Fruit fly (Drosophila melanogaster) whole organism, embryonic: ENCODE data around the gene Bet3.

ENCODE experiments used
- CG10543 ChIP-seq: fragments of 200-800 bp; sonication (Bioruptor generic); optimal IDR thresholded peaks from 3 replicates; lab custom pipeline; 2017; ENCODE audit warnings: missing biosample characterization, mild to moderate bottlenecking, missing genetic modification characterization, moderate library complexity
- CG12391 ChIP-seq: fragments of 200-800 bp; sonication (Bioruptor generic); optimal IDR thresholded peaks from 3 replicates; lab custom pipeline; 2018; ENCODE audit warnings: missing biosample characterization, mild to moderate bottlenecking, missing genetic modification characterization, moderate library complexity
- CG12659 ChIP-seq: fragments of 200-800 bp; sonication (Bioruptor generic); optimal IDR thresholded peaks from 3 replicates; lab custom pipeline; 2017; ENCODE audit warnings: mild to moderate bottlenecking, missing biosample characterization, missing genetic modification reagents, missing genetic modification characterization
- CG12942 ChIP-seq: fragments of 200-800 bp; sonication (Bioruptor generic); optimal IDR thresholded peaks from 3 replicates; lab custom pipeline; 2016; ENCODE audit warnings: missing biosample characterization, missing genetic modification characterization
- CG13296 ChIP-seq: fragments of 200-800 bp; sonication (Bioruptor generic); optimal IDR thresholded peaks from 3 replicates; lab custom pipeline; 2018; ENCODE audit warnings: missing biosample characterization, mild to moderate bottlenecking, missing genetic modification characterization
- CG13624 ChIP-seq: fragments of 200-800 bp; sonication (Bioruptor generic); optimal IDR thresholded peaks from 2 replicates; lab custom pipeline; 2016; ENCODE audit warnings: missing biosample characterization, missing genetic modification characterization
- CG14050 ChIP-seq: fragments of 200-800 bp; sonication (Bioruptor generic); IDR thresholded peaks from 3 replicates; pipeline ENCODE4 v1.3.6; 2022; ENCODE audit warnings: missing biosample characterization, missing genetic modification characterization
- CG14667 ChIP-seq: fragments of 200-800 bp; sonication (Bioruptor generic); IDR thresholded peaks from 2 replicates; pipeline ENCODE4 v1.3.6; 2022; ENCODE audit warnings: missing biosample characterization, missing genetic modification characterization
- CG18764 ChIP-seq: fragments of 200-800 bp; sonication (Bioruptor generic); optimal IDR thresholded peaks from 3 replicates; lab custom pipeline; 2016; ENCODE audit warnings: missing biosample characterization, missing genetic modification characterization
- CG2129 ChIP-seq: fragments of 200-800 bp; sonication (Bioruptor generic); IDR thresholded peaks from 2 replicates; pipeline ENCODE4 v1.3.6; 2022; ENCODE audit warnings: missing biosample characterization, missing genetic modification characterization; ENCODE audit not compliant: partially characterized antibody
- CG2678 ChIP-seq: fragments of 200-800 bp; sonication (Bioruptor generic); optimal IDR thresholded peaks from 3 replicates; lab custom pipeline; 2019; ENCODE audit warnings: missing biosample characterization, mild to moderate bottlenecking, missing genetic modification characterization, moderate library complexity
- CG5180 ChIP-seq: fragments of 200-800 bp; sonication (Bioruptor generic); optimal IDR thresholded peaks from 3 replicates; lab custom pipeline; 2017; ENCODE audit warnings: missing biosample characterization, missing genetic modification characterization, mild to moderate bottlenecking, moderate library complexity, missing genetic modification reagents
- CG6791 ChIP-seq: fragments of 200-800 bp; sonication (Bioruptor generic); IDR thresholded peaks from 3 replicates; pipeline ENCODE4 v1.3.6; 2022; ENCODE audit warnings: missing biosample characterization, missing genetic modification characterization; ENCODE audit not compliant: partially characterized antibody
- CG6813 ChIP-seq: fragments of 200-800 bp; sonication (Bioruptor generic); optimal IDR thresholded peaks from 2 replicates; lab custom pipeline; 2017; ENCODE audit warnings: missing biosample characterization, missing genetic modification characterization, mild to moderate bottlenecking, moderate library complexity, missing genetic modification reagents
- CG7928 ChIP-seq: fragments of 200-800 bp; sonication (Bioruptor generic); optimal IDR thresholded peaks from 2 replicates; lab custom pipeline; 2017; ENCODE audit warnings: missing biosample characterization, mild to moderate bottlenecking, missing genetic modification characterization
- CG7987 ChIP-seq: fragments of 200-800 bp; sonication (Bioruptor generic); optimal IDR thresholded peaks from 2 replicates; lab custom pipeline; 2018; ENCODE audit warnings: missing biosample characterization, mild to moderate bottlenecking, missing genetic modification characterization, moderate library complexity
- CG9727 ChIP-seq: fragments of 200-800 bp; sonication (Bioruptor generic); optimal IDR thresholded peaks from 3 replicates; lab custom pipeline; 2017; ENCODE audit warnings: missing biosample characterization, mild to moderate bottlenecking, missing genetic modification characterization
- Chrac-16 ChIP-seq: fragments of 200-800 bp; sonication (Bioruptor generic); optimal IDR thresholded peaks from 3 replicates; lab custom pipeline; 2016; ENCODE audit warnings: missing biosample characterization, missing genetic modification characterization
- D ChIP-seq, 2 experiments: fragments of 200-800 bp in 1 of 2; fragments of >200 bp in 1 of 2; sonication (Bioruptor generic) in 1 of 2; optimal IDR thresholded peaks; 2 replicates in 1 of 2; 3 replicates in 1 of 2; lab custom pipeline; 2017; ENCODE audit warnings: mild to moderate bottlenecking in 1 of 2, missing biosample characterization in 1 of 2, missing genetic modification characterization in 1 of 2, missing genetic modification reagents in 1 of 2
- Dref ChIP-seq: fragments of 200-800 bp; sonication (Bioruptor generic); IDR thresholded peaks from 2 replicates; pipeline ENCODE4 v1.3.6; 2022; ENCODE audit warnings: missing biosample characterization, missing genetic modification characterization
- Eip74EF ChIP-seq, 2 experiments: fragments of 200-800 bp in 1 of 2; fragments of >200 bp in 1 of 2; sonication (Bioruptor generic) in 1 of 2; optimal IDR thresholded peaks; 2 replicates each; lab custom pipeline; 2017 to 2019; ENCODE audit warnings: missing biosample characterization in 2 of 2, missing genetic modification characterization in 2 of 2, mild to moderate bottlenecking in 1 of 2, moderate library complexity in 1 of 2
- Elba2 ChIP-seq: fragments of 200-800 bp; sonication (Bioruptor generic); optimal IDR thresholded peaks from 3 replicates; lab custom pipeline; 2016; ENCODE audit warnings: missing biosample characterization, missing genetic modification characterization
- Ets65A ChIP-seq: fragments of 200-800 bp; sonication (Bioruptor generic); peaks from one replicate; lab custom pipeline; 2016; ENCODE audit warnings: missing biosample characterization, missing genetic modification characterization
- Gug ChIP-seq: fragments of 200-800 bp; sonication (Bioruptor generic); IDR thresholded peaks from 4 replicates; pipeline ENCODE4 v1.3.6; 2022; ENCODE audit warnings: missing biosample characterization, missing genetic modification characterization
- HmgD ChIP-seq: fragments of 200-800 bp; sonication (Bioruptor generic); optimal IDR thresholded peaks from 3 replicates; lab custom pipeline; 2016; ENCODE audit warnings: missing biosample characterization, missing genetic modification characterization
- Mad ChIP-seq: fragments of 200-800 bp; sonication (Bioruptor generic); optimal IDR thresholded peaks from 2 replicates; lab custom pipeline; 2016; ENCODE audit warnings: missing biosample characterization, missing genetic modification characterization
- Oli ChIP-seq: fragments of 200-800 bp; sonication (Bioruptor generic); optimal IDR thresholded peaks from 2 replicates; lab custom pipeline; 2018; ENCODE audit warnings: missing biosample characterization, mild to moderate bottlenecking, missing genetic modification characterization, moderate library complexity
- abd-A ChIP-seq: fragments of 200-800 bp; sonication (Bioruptor generic); optimal IDR thresholded peaks from 3 replicates; lab custom pipeline; 2019; ENCODE audit warnings: missing biosample characterization, mild to moderate bottlenecking, missing genetic modification characterization, moderate library complexity
- bab2 ChIP-seq: fragments of 200-800 bp; sonication (Bioruptor generic); optimal IDR thresholded peaks from 2 replicates; lab custom pipeline; 2016; ENCODE audit warnings: missing biosample characterization, missing genetic modification characterization
- bigmax ChIP-seq: fragments of 200-800 bp; sonication (Bioruptor generic); optimal IDR thresholded peaks from 2 replicates; lab custom pipeline; 2018; ENCODE audit warnings: missing biosample characterization, mild to moderate bottlenecking, missing genetic modification characterization
- cg ChIP-seq: fragments of 200-800 bp; sonication (Bioruptor generic); optimal IDR thresholded peaks from 3 replicates; lab custom pipeline; 2019; ENCODE audit warnings: missing biosample characterization, mild to moderate bottlenecking, missing genetic modification characterization, moderate library complexity
- chinmo ChIP-seq: fragments of 200-800 bp; sonication (Bioruptor generic); IDR thresholded peaks from 4 replicates; pipeline ENCODE4 v1.3.6; 2022; ENCODE audit warnings: missing biosample characterization, missing genetic modification characterization; ENCODE audit not compliant: partially characterized antibody
- da ChIP-seq: fragments of 200-800 bp; sonication (Bioruptor generic); optimal IDR thresholded peaks from 2 replicates; lab custom pipeline; 2016; ENCODE audit warnings: missing biosample characterization, missing genetic modification characterization
- disco-r ChIP-seq: fragments of 200-800 bp; sonication (Bioruptor generic); optimal IDR thresholded peaks from 2 replicates; lab custom pipeline; 2016; ENCODE audit warnings: missing biosample characterization, missing genetic modification characterization
- ftz-f1 ChIP-seq: fragments of 200-800 bp; sonication (Bioruptor generic); optimal IDR thresholded peaks from 2 replicates; lab custom pipeline; 2016; ENCODE audit warnings: missing biosample characterization, missing genetic modification characterization
- gce ChIP-seq: fragments of 200-800 bp; sonication (Bioruptor generic); IDR thresholded peaks from 3 replicates; pipeline ENCODE4 v1.3.6; 2022; ENCODE audit warnings: missing biosample characterization, missing genetic modification characterization
- gcm2 ChIP-seq: fragments of 200-800 bp; sonication (Bioruptor generic); optimal IDR thresholded peaks from 2 replicates; lab custom pipeline; 2016; ENCODE audit warnings: missing biosample characterization, missing genetic modification characterization
- h ChIP-seq: fragments of >200 bp; optimal IDR thresholded peaks from 2 replicates; lab custom pipeline; 2017
- hbn ChIP-seq: fragments of 200-800 bp; sonication (Bioruptor generic); IDR thresholded peaks from 2 replicates; pipeline ENCODE4 v1.3.6; 2022; ENCODE audit warnings: missing biosample characterization, missing genetic modification characterization; ENCODE audit not compliant: partially characterized antibody
- ken ChIP-seq: fragments of 200-800 bp; sonication (Bioruptor generic); IDR thresholded peaks from 3 replicates; pipeline ENCODE4 v1.3.6; 2022; ENCODE audit warnings: missing biosample characterization, missing genetic modification characterization
- lilli ChIP-seq: fragments of 200-800 bp; sonication (Bioruptor generic); optimal IDR thresholded peaks from 3 replicates; lab custom pipeline; 2016; ENCODE audit warnings: missing biosample characterization, missing genetic modification characterization
- odd ChIP-seq: fragments of 200-800 bp; sonication (Bioruptor generic); optimal IDR thresholded peaks from 2 replicates; lab custom pipeline; 2017; ENCODE audit warnings: missing biosample characterization, mild to moderate bottlenecking, missing genetic modification characterization
- onecut ChIP-seq: fragments of 200-800 bp; sonication (Bioruptor generic); IDR thresholded peaks from 2 replicates; pipeline ENCODE4 v1.3.6; 2022; ENCODE audit warnings: missing biosample characterization, missing genetic modification characterization
- pan ChIP-seq, 4 experiments: fragments of >200 bp in 3 of 4; fragments of 200-800 bp in 1 of 4; sonication (Bioruptor generic) in 1 of 4; optimal IDR thresholded peaks in 3 of 4; IDR thresholded peaks in 1 of 4; 2 replicates each; pipeline versions ENCODE4 v1.3.6 to Lab custom; 2017 to 2022; ENCODE audit warnings: missing biosample characterization in 2 of 4, missing genetic modification characterization in 2 of 4, mixed read lengths in 1 of 4
- pb ChIP-seq: fragments of 200-800 bp; sonication (Bioruptor generic); optimal IDR thresholded peaks from 3 replicates; lab custom pipeline; 2016; ENCODE audit warnings: missing biosample characterization, missing genetic modification characterization
- pita ChIP-seq: fragments of 200-800 bp; sonication (Bioruptor generic); optimal IDR thresholded peaks from 2 replicates; lab custom pipeline; 2017; ENCODE audit warnings: missing biosample characterization, mild to moderate bottlenecking, missing genetic modification characterization
- ssp ChIP-seq: fragments of 200-800 bp; sonication (Bioruptor generic); IDR thresholded peaks from 2 replicates; pipeline ENCODE4 v1.3.6; 2022; ENCODE audit warnings: missing biosample characterization, missing genetic modification characterization
- zfh1 ChIP-seq: fragments of 200-800 bp; sonication (Bioruptor generic); IDR thresholded peaks from 3 replicates; pipeline ENCODE4 v1.3.6; 2022; ENCODE audit warnings: missing biosample characterization, missing genetic modification characterization

The Bet3 gene

DNA sequence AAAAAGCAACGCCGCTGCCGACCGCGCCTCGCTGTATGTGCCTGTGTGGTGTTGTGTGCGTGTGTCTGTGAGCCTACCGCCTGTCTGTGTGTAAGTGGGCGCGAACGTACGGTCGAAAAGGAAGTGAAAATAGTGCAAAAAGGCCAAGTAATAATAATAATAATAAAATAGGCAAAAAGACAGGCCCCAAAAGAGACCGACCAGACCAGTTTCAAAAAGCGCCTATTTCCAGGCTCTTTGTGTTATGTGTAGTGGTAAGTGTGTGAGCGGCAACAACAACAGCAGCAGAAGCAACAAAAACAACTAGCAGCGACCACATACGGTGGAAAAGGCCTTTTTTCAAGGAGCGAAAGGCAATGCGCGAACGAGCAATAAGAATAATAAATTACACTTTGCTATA lies 20.7 kb upstream of the Bet3 start (continued):
- no peak for TF ChIP-seq CG6813 (GFP tag; lab: Kevin White, UChicago)
- no peak for TF ChIP-seq HmgD (GFP tag; lab: Kevin White, UChicago)
- no peak for TF ChIP-seq Oli (tag; lab: Kevin White, UChicago)
- TF ChIP-seq CG18764 (GFP tag; lab: Kevin White, UChicago): no peak
- TF ChIP-seq Elba2: peak; percentile 49
- no peak for TF ChIP-seq disco-r
- no peak for TF ChIP-seq ftz-f1
- TF ChIP-seq CG12391 (tag; lab: Kevin White, UChicago): no peak
- no peak for TF ChIP-seq ken (GFP tag; lab: Robert Waterston, UW)
- no peak for TF ChIP-seq CG7928
- TF ChIP-seq cg (GFP tag; lab: Kevin White, UChicago): peak; percentile 86
- TF ChIP-seq odd (GFP tag; lab: Kevin White, UChicago): no peak
- no peak for TF ChIP-seq onecut
- TF ChIP-seq zfh1 (GFP tag; lab: Robert Waterston, UW): no peak
- TF ChIP-seq CG12942 (GFP tag; lab: Kevin White, UChicago): no peak
- TF ChIP-seq CG13296 (GFP tag; lab: Kevin White, UChicago): no peak
- TF ChIP-seq pita (GFP tag; lab: Kevin White, UChicago): no peak
- no peak for TF ChIP-seq pb (GFP tag; lab: Kevin White, UChicago)
- 0 out of 4 replicates have a peak, but pooled peaks have one; percentile 49 for TF ChIP-seq chinmo (GFP tag; lab: Robert Waterston, UW)
- TF ChIP-seq CG2678 (tag; lab: Kevin White, UChicago): no peak
- no peak for TF ChIP-seq ssp (GFP tag; lab: Robert Waterston, UW)
- TF ChIP-seq hbn: no peak
- no peak for TF ChIP-seq Gug
- TF ChIP-seq Mad (GFP tag; lab: Kevin White, UChicago): no peak
- no peak for TF ChIP-seq CG2129 (GFP tag; lab: Robert Waterston, UW)

DNA sequence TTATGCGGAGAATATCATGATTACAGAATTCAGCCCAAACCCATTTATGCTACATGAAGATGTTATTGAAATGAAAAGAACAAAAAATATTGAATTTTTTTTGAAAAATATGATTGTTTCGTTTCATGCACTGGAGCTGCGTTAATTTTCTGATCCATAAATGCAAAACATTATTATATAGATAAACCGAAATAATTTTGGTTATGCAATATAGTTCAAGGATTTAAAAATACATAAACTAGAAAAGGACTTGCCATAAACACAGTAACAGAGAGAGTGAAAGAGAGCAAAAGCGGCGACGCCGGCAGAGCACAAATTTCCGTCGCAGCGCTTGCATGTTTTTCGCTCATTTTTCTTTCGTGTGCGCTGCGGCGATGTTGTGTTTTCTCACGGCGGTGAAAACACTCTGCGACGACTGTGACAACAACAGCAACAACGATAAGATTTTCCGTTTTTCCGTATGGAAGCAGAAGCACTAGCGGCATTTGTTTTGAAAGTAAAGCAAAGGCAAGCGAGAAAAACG lies 20.2 kb upstream of the Bet3 start:
- TF ChIP-seq CG6791 (GFP tag; lab: Robert Waterston, UW): peak; percentile 38; the same call in 1 of the 3 replicates
- peak; percentile 63 for TF ChIP-seq CG13624
- TF ChIP-seq Eip74EF (GFP tag; optimal IDR thresholded peaks at IDR 0.05; lab: Kevin White, UChicago): peak in 1 of 2 experiments; percentile 92
- TF ChIP-seq CG7987: peak; percentile 20
- TF ChIP-seq gce (GFP tag; lab: Robert Waterston, UW): no peak; the same call in 2 of the 3 replicates
- TF ChIP-seq D (optimal IDR thresholded peaks at IDR 0.05; lab: Kevin White, UChicago): no peak
- TF ChIP-seq D (GFP tag; optimal IDR thresholded peaks at IDR 0.05; lab: Kevin White, UChicago): peak; percentile 91
- TF ChIP-seq CG12659 (GFP tag; lab: Kevin White, UChicago): peak; percentile 86
- 0 out of 2 replicates have a peak, but pooled peaks have one; percentile 6 for TF ChIP-seq ssp (GFP tag; lab: Robert Waterston, UW)
- TF ChIP-seq Mad (GFP tag; lab: Kevin White, UChicago): peak; percentile 76
- peak; percentile 65 for TF ChIP-seq Chrac-16
- peak; percentile 32 for TF ChIP-seq abd-A (tag; lab: Kevin White, UChicago)
- TF ChIP-seq gcm2: peak; percentile 47
- no peak for TF ChIP-seq da (GFP tag; lab: Kevin White, UChicago)
- peak; percentile 54; the same call in 1 of the 3 replicates for TF ChIP-seq CG14050 (GFP tag; lab: Robert Waterston, UW)
- TF ChIP-seq CG9727 (GFP tag; lab: Kevin White, UChicago): peak; percentile 92
- TF ChIP-seq bigmax (GFP tag; lab: Kevin White, UChicago): no peak
- TF ChIP-seq Ets65A (GFP tag; lab: Kevin White, UChicago): no peak
- no peak for TF ChIP-seq h (lab: Kevin White, UChicago)
- no peak for TF ChIP-seq Gug
- peak; percentile 81 for TF ChIP-seq CG5180 (GFP tag; lab: Kevin White, UChicago)
- TF ChIP-seq CG7928: peak; percentile 25
- TF ChIP-seq pan (optimal IDR thresholded peaks at IDR 0.05; lab: Kevin White, UChicago): no peak
- peak in 1 of 2 experiments; percentile 76 for TF ChIP-seq pan (GFP tag; optimal IDR thresholded peaks at IDR 0.05 in 1 of 2, IDR thresholded peaks at IDR 0.05 in 1 of 2)
- TF ChIP-seq Elba2: no peak
- peak; percentile 63 for TF ChIP-seq bab2
- TF ChIP-seq CG10543: peak; percentile 79
- TF ChIP-seq Dref (GFP tag; lab: Robert Waterston, UW): no peak
- 0 out of 2 replicates have a peak, but pooled peaks have one; percentile 22 for TF ChIP-seq CG14667
- peak; percentile 81 for TF ChIP-seq lilli (GFP tag; lab: Kevin White, UChicago)
